Comparison of ENCODE assay signal across 1 fruit fly cellular context in the genomic region with DNA sequence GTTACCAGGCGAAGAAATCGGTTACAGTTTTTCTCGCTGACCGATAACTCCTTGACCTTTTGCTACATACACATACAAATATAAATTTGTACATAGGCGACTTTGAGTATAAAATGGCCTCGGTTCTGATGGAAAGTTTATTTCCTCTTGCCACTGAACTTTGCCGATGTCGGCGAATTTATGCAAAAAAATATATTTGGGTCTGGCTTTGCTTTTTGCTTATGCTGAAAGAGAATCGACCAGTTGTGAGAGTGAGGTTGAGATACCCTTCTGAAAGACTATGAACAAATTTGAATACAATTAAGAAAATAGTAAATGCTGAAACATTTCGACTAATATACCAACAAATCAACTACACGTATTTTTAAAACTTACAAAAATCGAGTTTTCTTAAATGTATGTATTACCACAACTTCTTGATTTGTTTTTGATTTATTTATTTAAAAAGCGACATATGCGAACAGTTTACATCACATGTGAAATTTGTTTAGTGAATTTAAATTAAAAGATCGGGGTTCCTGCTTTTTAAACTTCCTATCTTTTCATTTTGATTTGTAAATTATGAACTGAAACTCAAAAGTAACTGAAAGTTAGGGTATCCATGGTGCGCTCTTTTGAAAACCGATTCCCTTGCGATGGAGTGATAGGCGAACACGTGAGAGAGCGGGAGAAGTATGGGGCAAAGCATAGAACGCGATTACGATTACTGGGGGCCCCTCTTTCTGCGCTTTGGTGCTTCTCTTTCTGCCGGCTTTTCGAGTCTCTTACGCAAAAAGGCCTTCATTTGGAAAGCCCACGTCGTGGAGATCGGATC.
TF ChIP-seq lines count a peak whose summit lies in the region.

No protein-coding gene starts in this region.

TF ChIP-seq in whole organism, embryonic, 481 proteins besides CTCF, POLR2A, EP300 and RAD21 (continued from another document and continues in another):
- TF ChIP-seq scrt (GFP tag; optimal IDR thresholded peaks at IDR 0.05; lab: Kevin White, UChicago) (peak; percentile 78), crol (GFP tag; IDR thresholded peaks at IDR 0.05; lab: Robert Waterston, UW) (peak; percentile 44; the same call in 1 of the 2 replicates), Pdp1 (GFP tag; optimal IDR thresholded peaks at IDR 0.05; lab: Kevin White, UChicago) (peak; percentile 66 to 89), Hr78 (GFP tag; optimal IDR thresholded peaks at IDR 0.05; lab: Kevin White, UChicago) (peak in 1 of 2 experiments; percentile 75), C15 (GFP tag; IDR thresholded peaks at IDR 0.05; lab: Robert Waterston, UW) (no peak), CG11093 (GFP tag; IDR thresholded peaks at IDR 0.05; lab: Robert Waterston, UW) (no peak), CG9437 (GFP tag; optimal IDR thresholded peaks at IDR 0.05; lab: Kevin White, UChicago) (peak; percentile 88), Dip3 (GFP tag; optimal IDR thresholded peaks at IDR 0.05; lab: Kevin White, UChicago) (peak; percentile 64), sim (GFP tag; IDR thresholded peaks at IDR 0.05; lab: Robert Waterston, UW) (no peak), Opbp (GFP tag; IDR thresholded peaks at IDR 0.05; lab: Robert Waterston, UW; ENCODE audit: partially characterized antibody) (no peak), CG2116 (GFP tag; optimal IDR thresholded peaks at IDR 0.05; lab: Kevin White, UChicago) (peak; percentile 33), mirr (GFP tag; optimal IDR thresholded peaks at IDR 0.05; lab: Kevin White, UChicago) (no peak), run (tag; optimal IDR thresholded peaks at IDR 0.05; lab: Kevin White, UChicago) (peak; percentile 27), CG3407 (GFP tag; optimal IDR thresholded peaks at IDR 0.05; lab: Kevin White, UChicago) (peak; percentile 55), Scr (GFP tag; IDR thresholded peaks at IDR 0.05; lab: Robert Waterston, UW; ENCODE audit: partially characterized antibody) (no peak), CG12769 (tag; optimal IDR thresholded peaks at IDR 0.05; lab: Kevin White, UChicago) (no peak), bigmax (GFP tag; optimal IDR thresholded peaks at IDR 0.05; lab: Kevin White, UChicago) (no peak), Sry-β (GFP tag; optimal IDR thresholded peaks at IDR 0.05; lab: Kevin White, UChicago) (no peak), pita (GFP tag; optimal IDR thresholded peaks at IDR 0.05; lab: Kevin White, UChicago) (no peak), CG14014 (GFP tag; IDR thresholded peaks at IDR 0.05; lab: Robert Waterston, UW) (no peak), hkb (optimal IDR thresholded peaks at IDR 0.05; lab: Kevin White, UChicago) (no peak), hkb (GFP tag; IDR thresholded peaks at IDR 0.05; lab: Robert Waterston, UW) (peak; percentile 44; the same call in 1 of the 2 replicates), CG15514 (GFP tag; optimal IDR thresholded peaks at IDR 0.05; lab: Kevin White, UChicago) (peak; percentile 37), lov (optimal IDR thresholded peaks at IDR 0.05; lab: Kevin White, UChicago) (no peak), lov (GFP tag; IDR thresholded peaks at IDR 0.05; lab: Robert Waterston, UW) (no peak), tap (tag; optimal IDR thresholded peaks at IDR 0.05; lab: Kevin White, UChicago) (peak; percentile 39), CG17359 (tag; optimal IDR thresholded peaks at IDR 0.05; lab: Kevin White, UChicago) (peak; percentile 70), CG3726 (GFP tag; IDR thresholded peaks at IDR 0.05; lab: Robert Waterston, UW) (no peak), Chrac-16 (GFP tag; optimal IDR thresholded peaks at IDR 0.05; lab: Kevin White, UChicago) (peak; percentile 57), ash1 (GFP tag; optimal IDR thresholded peaks at IDR 0.05; lab: Kevin White, UChicago) (no peak), MESR4 (GFP tag; optimal IDR thresholded peaks at IDR 0.05; lab: Kevin White, UChicago) (no peak), CG33557 (GFP tag; optimal IDR thresholded peaks at IDR 0.05; lab: Kevin White, UChicago) (peak; percentile 59), CG6175 (GFP tag; IDR thresholded peaks at IDR 0.05; lab: Robert Waterston, UW) (no peak), inv (GFP tag; IDR thresholded peaks at IDR 0.05; lab: Robert Waterston, UW; ENCODE audit: partially characterized antibody) (no peak), CG12155 (GFP tag; optimal IDR thresholded peaks at IDR 0.05; lab: Kevin White, UChicago) (peak; percentile 62), stc (GFP tag; IDR thresholded peaks at IDR 0.05; lab: Robert Waterston, UW) (no peak), usp (GFP tag; optimal IDR thresholded peaks at IDR 0.05; lab: Kevin White, UChicago) (no peak), Drgx (GFP tag; IDR thresholded peaks at IDR 0.05; lab: Robert Waterston, UW) (peak; percentile 41; the same call in 1 of the 2 replicates), CkIIα-i1 (GFP tag; IDR thresholded peaks at IDR 0.05; lab: Robert Waterston, UW) (no peak), corto (GFP tag; optimal IDR thresholded peaks at IDR 0.05; lab: Kevin White, UChicago) (no peak), pb (GFP tag; optimal IDR thresholded peaks at IDR 0.05; lab: Kevin White, UChicago) (peak; percentile 20), btn (GFP tag; optimal IDR thresholded peaks at IDR 0.05; lab: Kevin White, UChicago) (peak; percentile 27), CG31365 (tag; optimal IDR thresholded peaks at IDR 0.05; lab: Kevin White, UChicago) (no peak), CG12744 (GFP tag; optimal IDR thresholded peaks at IDR 0.05; lab: Kevin White, UChicago) (peak; percentile 59), danr (GFP tag; IDR thresholded peaks at IDR 0.05; lab: Robert Waterston, UW) (no peak), CG10543 (GFP tag; optimal IDR thresholded peaks at IDR 0.05; lab: Kevin White, UChicago) (peak; percentile 87), fu2 (GFP tag; optimal IDR thresholded peaks at IDR 0.05; lab: Kevin White, UChicago) (peak; percentile 58), hbn (GFP tag; IDR thresholded peaks at IDR 0.05; lab: Robert Waterston, UW; ENCODE audit: partially characterized antibody) (no peak), ind (GFP tag; optimal IDR thresholded peaks at IDR 0.05; lab: Kevin White, UChicago) (peak; percentile 63), ab (GFP tag; optimal IDR thresholded peaks at IDR 0.05; lab: Kevin White, UChicago) (no peak), Hmx (GFP tag; optimal IDR thresholded peaks at IDR 0.05; lab: Kevin White, UChicago) (peak; percentile 78), peb (GFP tag; IDR thresholded peaks at IDR 0.05; lab: Robert Waterston, UW) (no peak), B-H1 (GFP tag; IDR thresholded peaks at IDR 0.05; lab: Robert Waterston, UW) (no peak; the same call in 2 of the 3 replicates), CG18476 (GFP tag; optimal IDR thresholded peaks at IDR 0.05; lab: Kevin White, UChicago) (peak; percentile 72), CG18619 (GFP tag; optimal IDR thresholded peaks at IDR 0.05; lab: Kevin White, UChicago) (peak; percentile 81), wor (GFP tag; IDR thresholded peaks at IDR 0.05; lab: Robert Waterston, UW) (no peak), gsb (GFP tag; IDR thresholded peaks at IDR 0.05; lab: Robert Waterston, UW) (no peak), B-H2 (GFP tag; optimal IDR thresholded peaks at IDR 0.05; lab: Kevin White, UChicago) (peak; percentile 59), tio (GFP tag; optimal IDR thresholded peaks at IDR 0.05; lab: Kevin White, UChicago) (peak; percentile 75), CG9797 (GFP tag; optimal IDR thresholded peaks at IDR 0.05; lab: Kevin White, UChicago) (no peak), CG14050 (GFP tag; IDR thresholded peaks at IDR 0.05; lab: Robert Waterston, UW) (peak; percentile 26; the same call in 1 of the 3 replicates), gt (GFP tag; IDR thresholded peaks at IDR 0.05; lab: Robert Waterston, UW) (no peak), pros (GFP tag; optimal IDR thresholded peaks at IDR 0.05; lab: Kevin White, UChicago) (no peak), kah (GFP tag; optimal IDR thresholded peaks at IDR 0.05; lab: Kevin White, UChicago) (peak; percentile 35), Atf6 (GFP tag; IDR thresholded peaks at IDR 0.05; lab: Robert Waterston, UW) (peak; percentile 53), CG7357 (GFP tag; IDR thresholded peaks at IDR 0.05; lab: Robert Waterston, UW) (0 out of 3 replicates have a peak, but pooled peaks have one; percentile 31), salm (tag; optimal IDR thresholded peaks at IDR 0.05; lab: Kevin White, UChicago) (peak; percentile 43), da (GFP tag; optimal IDR thresholded peaks at IDR 0.05; lab: Kevin White, UChicago) (no peak), Spps (tag; optimal IDR thresholded peaks at IDR 0.05; lab: Kevin White, UChicago) (peak; percentile 56), CG14710 (tag; optimal IDR thresholded peaks at IDR 0.05; lab: Kevin White, UChicago) (peak; percentile 78), jumu (GFP tag; optimal IDR thresholded peaks at IDR 0.05; lab: Kevin White, UChicago) (peak; percentile 37), HLHmδ (GFP tag; optimal IDR thresholded peaks at IDR 0.05; lab: Kevin White, UChicago) (no peak), Bteb2 (GFP tag; optimal IDR thresholded peaks at IDR 0.05; lab: Kevin White, UChicago) (peak; percentile 67), toy (GFP tag; IDR thresholded peaks at IDR 0.05; lab: Robert Waterston, UW) (no peak), CG11456 (GFP tag; IDR thresholded peaks at IDR 0.05; lab: Robert Waterston, UW) (peak; percentile 56; the same call in 2 of the 3 replicates), CG42726 (GFP tag; IDR thresholded peaks at IDR 0.05; lab: Robert Waterston, UW; ENCODE audit: partially characterized antibody) (no peak), sima (GFP tag; optimal IDR thresholded peaks at IDR 0.05; lab: Kevin White, UChicago) (no peak), knrl (GFP tag; IDR thresholded peaks at IDR 0.05; lab: Robert Waterston, UW; ENCODE audit: partially characterized antibody) (no peak), CG8290 (GFP tag; optimal IDR thresholded peaks at IDR 0.05; lab: Kevin White, UChicago) (peak; percentile 1), CG8290 (tag; optimal IDR thresholded peaks at IDR 0.05; lab: Kevin White, UChicago) (no peak), lbe (GFP tag; optimal IDR thresholded peaks at IDR 0.05; lab: Kevin White, UChicago) (no peak), bsh (GFP tag; optimal IDR thresholded peaks at IDR 0.05; lab: Kevin White, UChicago) (peak; percentile 69 to 82), Sox102F (GFP tag; optimal IDR thresholded peaks at IDR 0.05; lab: Kevin White, UChicago) (peak; percentile 72), CG12299 (tag; optimal IDR thresholded peaks at IDR 0.05; lab: Kevin White, UChicago) (peak; percentile 63), ken (GFP tag; IDR thresholded peaks at IDR 0.05; lab: Robert Waterston, UW) (no peak), Atf3 (GFP tag; optimal IDR thresholded peaks at IDR 0.05; lab: Kevin White, UChicago) (peak; percentile 42), croc (GFP tag; conservative IDR thresholded peaks at IDR 0.05; lab: Robert Waterston, UW) (peak; percentile 21; the same call in 1 of the 3 replicates), CG17361 (GFP tag; IDR thresholded peaks at IDR 0.05; lab: Robert Waterston, UW) (peak; percentile 93), dati (GFP tag; IDR thresholded peaks at IDR 0.05; lab: Robert Waterston, UW) (no peak), cad (GFP tag; optimal IDR thresholded peaks at IDR 0.05; lab: Kevin White, UChicago) (no peak), CrebB (tag; optimal IDR thresholded peaks at IDR 0.05; lab: Kevin White, UChicago) (no peak), lola (GFP tag; optimal IDR thresholded peaks at IDR 0.05; lab: Kevin White, UChicago) (peak in 1 of 3 experiments; percentile 84), CG6683 (GFP tag; optimal IDR thresholded peaks at IDR 0.05; lab: Kevin White, UChicago) (peak; percentile 69), CG10959 (GFP tag; IDR thresholded peaks at IDR 0.05; lab: Robert Waterston, UW) (no peak), E2f1 (GFP tag; IDR thresholded peaks at IDR 0.05; lab: Robert Waterston, UW) (no peak), zfh2 (GFP tag; optimal IDR thresholded peaks at IDR 0.05; lab: Kevin White, UChicago) (peak; percentile 74), tgo (GFP tag; IDR thresholded peaks at IDR 0.05; lab: Robert Waterston, UW) (peak; percentile 54; the same call in 1 of the 3 replicates), E2f2 (GFP tag; IDR thresholded peaks at IDR 0.05; lab: Robert Waterston, UW) (peak; percentile 32), HLH54F (GFP tag; optimal IDR thresholded peaks at IDR 0.05; lab: Kevin White, UChicago) (peak; percentile 68), Vsx1 (GFP tag; optimal IDR thresholded peaks at IDR 0.05; lab: Kevin White, UChicago) (peak; percentile 58), Hey (tag; optimal IDR thresholded peaks at IDR 0.05; lab: Kevin White, UChicago) (no peak), CG11247 (GFP tag; IDR thresholded peaks at IDR 0.05; lab: Robert Waterston, UW) (no peak), CG11560 (tag; IDR thresholded peaks at IDR 0.05; lab: Robert Waterston, UW) (no peak), ATbp (GFP tag; optimal IDR thresholded peaks at IDR 0.05; lab: Kevin White, UChicago) (peak; percentile 17), CG4360 (GFP tag; IDR thresholded peaks at IDR 0.05; lab: Robert Waterston, UW) (no peak), dmrt99B (tag; optimal IDR thresholded peaks at IDR 0.05; lab: Kevin White, UChicago) (peak; percentile 78), lab (GFP tag; optimal IDR thresholded peaks at IDR 0.05; lab: Kevin White, UChicago) (peak; percentile 85), CG17186 (GFP tag; optimal IDR thresholded peaks at IDR 0.05; lab: Kevin White, UChicago) (no peak), CG7786 (GFP tag; optimal IDR thresholded peaks at IDR 0.05; lab: Kevin White, UChicago) (peak; percentile 69), br (optimal IDR thresholded peaks at IDR 0.05; lab: Kevin White, UChicago) (no peak), Asciz (GFP tag; optimal IDR thresholded peaks at IDR 0.05; lab: Kevin White, UChicago) (peak; percentile 85), CG14860 (GFP tag; IDR thresholded peaks at IDR 0.05; lab: Robert Waterston, UW; ENCODE audit: partially characterized antibody) (no peak), ase (GFP tag; IDR thresholded peaks at IDR 0.05; lab: Robert Waterston, UW) (no peak), sqz (GFP tag; optimal IDR thresholded peaks at IDR 0.05; lab: Kevin White, UChicago) (peak; percentile 64), CG6272 (GFP tag; IDR thresholded peaks at IDR 0.05; lab: Robert Waterston, UW) (no peak), fd96Cb (tag; optimal IDR thresholded peaks at IDR 0.05; lab: Kevin White, UChicago) (peak; percentile 64), Awh (GFP tag; IDR thresholded peaks at IDR 0.05; lab: Robert Waterston, UW) (0 out of 2 replicates have a peak, but pooled peaks have one; percentile 33), Oaz (GFP tag; IDR thresholded peaks at IDR 0.05; lab: Robert Waterston, UW) (no peak), otp (GFP tag; IDR thresholded peaks at IDR 0.05; lab: Robert Waterston, UW) (no peak), jigr1 (GFP tag; IDR thresholded peaks at IDR 0.05; lab: Robert Waterston, UW) (no peak), Dref (GFP tag; IDR thresholded peaks at IDR 0.05; lab: Robert Waterston, UW) (no peak), CG4404 (GFP tag; IDR thresholded peaks at IDR 0.05; lab: Robert Waterston, UW) (no peak), seq (GFP tag; IDR thresholded peaks at IDR 0.05; lab: Robert Waterston, UW) (no peak)
